Fruit fly (Drosophila melanogaster): ENCODE results near the gene CG33181.

DNA sequence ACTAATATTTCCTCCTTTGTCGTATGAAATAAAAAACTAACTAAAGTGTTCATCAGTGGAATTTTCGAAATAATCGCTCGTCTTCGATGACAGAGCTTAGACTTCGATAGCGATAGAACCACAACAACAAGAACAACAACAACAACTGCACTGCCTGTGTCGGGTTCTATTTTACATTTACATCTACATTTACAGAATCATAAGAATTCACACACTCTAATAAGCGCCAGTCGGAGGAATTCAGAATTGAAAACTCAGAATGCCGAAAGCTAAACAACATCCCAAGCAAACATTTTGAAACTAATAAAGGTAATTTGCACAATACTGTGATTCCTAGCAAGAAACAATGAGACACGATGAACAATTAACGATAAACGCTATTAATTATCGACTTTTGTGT is 65.2 kb downstream of the CG33181 start:
- TF ChIP-seq eg (GFP tag; IDR thresholded peaks at IDR 0.05) = no peak
- TF ChIP-seq CG6854 (GFP tag; optimal IDR thresholded peaks at IDR 0.05) = no peak
- TF ChIP-seq CG11762 (GFP tag; optimal IDR thresholded peaks at IDR 0.05; ENCODE audit: insufficient read depth) = no peak
- TF ChIP-seq CG9139 (GFP tag; optimal IDR thresholded peaks at IDR 0.05) = no peak
- no peak for TF ChIP-seq CG15336 (GFP tag; IDR thresholded peaks at IDR 0.05)
- TF ChIP-seq Sox102F (GFP tag; optimal IDR thresholded peaks at IDR 0.05) = no peak
- no peak for TF ChIP-seq vri (GFP tag; optimal IDR thresholded peaks at IDR 0.05)
- TF ChIP-seq salr (GFP tag; optimal IDR thresholded peaks at IDR 0.05) = no peak
- no peak for TF ChIP-seq Gug (GFP tag; IDR thresholded peaks at IDR 0.05)
- no peak for TF ChIP-seq CG8319 (GFP tag; optimal IDR thresholded peaks at IDR 0.05)
- TF ChIP-seq CG6808 (GFP tag; optimal IDR thresholded peaks at IDR 0.05) = no peak
- TF ChIP-seq CG16779 (tag; optimal IDR thresholded peaks at IDR 0.05) = no peak

All from whole organism, prepupa.